Fruit fly (Drosophila melanogaster) whole organism, wandering third instar larva: ENCODE data around the gene CG6656.

Experiments used
- CG32264 ChIP-seq: fragments of 200-800 bp; sonication (Bioruptor generic); optimal IDR thresholded peaks from 2 replicates; lab custom pipeline; 2016; ENCODE audit warnings: missing biosample characterization, missing genetic modification characterization
- CG9705 ChIP-seq: fragments of 200-800 bp; sonication (Bioruptor generic); optimal IDR thresholded peaks from 2 replicates; lab custom pipeline; 2018; ENCODE audit warnings: missing biosample characterization, mild to moderate bottlenecking, missing genetic modification characterization
- CrebA ChIP-seq: fragments of 200-800 bp; sonication (Bioruptor generic); optimal IDR thresholded peaks from 2 replicates; lab custom pipeline; 2016; ENCODE audit warnings: missing biosample characterization, mild to moderate bottlenecking, missing genetic modification characterization, borderline replicate concordance
- Dfd ChIP-seq: fragments of >200 bp; optimal IDR thresholded peaks from 2 replicates; lab custom pipeline; 2017; ENCODE audit warnings: missing biosample characterization, missing genetic modification characterization
- Dif ChIP-seq: fragments of 200-275, 200-300 bp; sonication (Bioruptor generic); optimal IDR thresholded peaks from 2 replicates; lab custom pipeline; 2018; ENCODE audit warnings: missing biosample characterization, missing genetic modification characterization; ENCODE audit not compliant: partially characterized antibody
- HLH106 ChIP-seq: fragments of 200-800 bp; optimal IDR thresholded peaks from 3 replicates; lab custom pipeline; 2019; ENCODE audit warnings: missing biosample characterization, mild to moderate bottlenecking, missing genetic modification characterization, moderate library complexity
- Hnf4 ChIP-seq: fragments of 200-800 bp; sonication (Bioruptor generic); optimal IDR thresholded peaks from 2 replicates; lab custom pipeline; 2016; ENCODE audit warnings: missing biosample characterization, mild to moderate bottlenecking, missing genetic modification characterization
- Hr78 ChIP-seq: fragments of >200 bp; optimal IDR thresholded peaks from 2 replicates; lab custom pipeline; 2017; ENCODE audit warnings: missing biosample characterization, missing genetic modification characterization
- Hr83 ChIP-seq: fragments of 200-300 bp; sonication (Bioruptor generic); optimal IDR thresholded peaks from 2 replicates; lab custom pipeline; 2016; ENCODE audit warnings: missing biosample characterization, mild to moderate bottlenecking, missing genetic modification characterization, moderate library complexity; ENCODE audit not compliant: poor library complexity, severe bottlenecking
- Jra ChIP-seq: sonication (Bioruptor generic); optimal IDR thresholded peaks from 2 replicates; lab custom pipeline; 2016; ENCODE audit warnings: missing biosample characterization, missing genetic modification characterization
- Mio ChIP-seq: sonication (Bioruptor generic); optimal IDR thresholded peaks from 2 replicates; lab custom pipeline; 2016; ENCODE audit warnings: missing biosample characterization, missing genetic modification characterization
- Myc ChIP-seq: fragments of >200 bp; optimal IDR thresholded peaks from 2 replicates; lab custom pipeline; 2017
- N ChIP-seq: fragments of >200 bp; optimal IDR thresholded peaks from 2 replicates; lab custom pipeline; 2018; ENCODE audit warnings: missing biosample characterization, missing external identifiers, missing genetic modification characterization
- OdsH ChIP-seq: fragments of 200-800 bp; sonication (Bioruptor generic); optimal IDR thresholded peaks from 2 replicates; lab custom pipeline; 2016; ENCODE audit warnings: missing biosample characterization, mild to moderate bottlenecking, missing genetic modification characterization
- Rel ChIP-seq, 2 experiments: fragments of 200-800 bp; sonication (Bioruptor generic) in 1 of 2; optimal IDR thresholded peaks; 2 replicates in 1 of 2; 3 replicates in 1 of 2; lab custom pipeline; 2016 to 2019; ENCODE audit warnings: mild to moderate bottlenecking in 2 of 2, missing biosample characterization in 2 of 2, missing genetic modification characterization in 2 of 2, moderate library complexity in 1 of 2
- Vsx2 ChIP-seq: fragments of 200-300, 225-300 bp; sonication (Bioruptor generic); optimal IDR thresholded peaks from 2 replicates; lab custom pipeline; 2018; ENCODE audit warnings: missing biosample characterization, missing genetic modification characterization; ENCODE audit not compliant: partially characterized antibody
- br ChIP-seq: fragments of 200-800 bp; sonication (Bioruptor generic); optimal IDR thresholded peaks from 2 replicates; lab custom pipeline; 2016; ENCODE audit warnings: missing biosample characterization, missing genetic modification characterization
- dl ChIP-seq, 2 experiments: fragments of 175-275, 200-275 bp in 1 of 2; fragments of 200-275 bp in 1 of 2; sonication (Bioruptor generic); optimal IDR thresholded peaks; lab custom pipeline; 2018; ENCODE audit warnings: mild to moderate bottlenecking in 2 of 2, missing biosample characterization in 2 of 2, missing genetic modification characterization in 2 of 2, moderate library complexity in 2 of 2; ENCODE audit not compliant: partially characterized antibody in 2 of 2, insufficient read depth in 1 of 2
- dmrt93B ChIP-seq: fragments of 200-800 bp; sonication (Bioruptor generic); optimal IDR thresholded peaks from 2 replicates; lab custom pipeline; 2018; ENCODE audit warnings: missing biosample characterization, mild to moderate bottlenecking, missing genetic modification characterization
- dsf ChIP-seq: sonication (Bioruptor generic); optimal IDR thresholded peaks from 2 replicates; lab custom pipeline; 2016; ENCODE audit warnings: missing biosample characterization, missing genetic modification characterization, borderline replicate concordance
- ey ChIP-seq: fragments of 200-800 bp; sonication (Bioruptor generic); optimal IDR thresholded peaks from 2 replicates; lab custom pipeline; 2016; ENCODE audit warnings: missing biosample characterization, missing genetic modification characterization
- foxo ChIP-seq, 2 experiments: fragments of 200-800 bp; sonication (Bioruptor generic); optimal IDR thresholded peaks; 2 replicates in 1 of 2; 3 replicates in 1 of 2; lab custom pipeline; 2016 to 2017; ENCODE audit warnings: missing biosample characterization in 2 of 2, missing genetic modification characterization in 2 of 2
- fru ChIP-seq: fragments of 200-800 bp; sonication (Bioruptor generic); optimal IDR thresholded peaks from 3 replicates; lab custom pipeline; 2016; ENCODE audit warnings: missing biosample characterization, mild to moderate bottlenecking, missing genetic modification characterization
- h ChIP-seq: fragments of 200-800 bp; sonication (Bioruptor generic); optimal IDR thresholded peaks from 3 replicates; lab custom pipeline; 2016; ENCODE audit warnings: missing biosample characterization, mild to moderate bottlenecking, missing genetic modification characterization
- jim ChIP-seq: fragments of 175-275, 200-325 bp; sonication (Bioruptor generic); optimal IDR thresholded peaks from 2 replicates; lab custom pipeline; 2016; ENCODE audit warnings: missing biosample characterization, mild to moderate bottlenecking, missing genetic modification characterization
- lola ChIP-seq: fragments of >200 bp; optimal IDR thresholded peaks from 2 replicates; lab custom pipeline; 2017; ENCODE audit warnings: missing biosample characterization, missing genetic modification characterization
- psq ChIP-seq: fragments of 200-800 bp; sonication (Bioruptor generic); optimal IDR thresholded peaks from 3 replicates; lab custom pipeline; 2017; ENCODE audit warnings: missing biosample characterization, mild to moderate bottlenecking, missing genetic modification characterization, moderate library complexity
- rgr ChIP-seq: fragments of 200-800 bp; sonication (Bioruptor generic); optimal IDR thresholded peaks from 3 replicates; lab custom pipeline; 2016; ENCODE audit warnings: missing biosample characterization, mild to moderate bottlenecking, missing genetic modification characterization
- sage ChIP-seq: fragments of 200-800 bp; sonication (Bioruptor generic); optimal IDR thresholded peaks from 2 replicates; lab custom pipeline; 2016; ENCODE audit warnings: missing biosample characterization, mild to moderate bottlenecking, missing genetic modification characterization
- sv ChIP-seq: fragments of 200-800 bp; sonication (Bioruptor generic); optimal IDR thresholded peaks from 3 replicates; lab custom pipeline; 2016; ENCODE audit warnings: missing biosample characterization, missing genetic modification characterization
- tai ChIP-seq: sonication (Bioruptor generic); optimal IDR thresholded peaks from 2 replicates; lab custom pipeline; 2016; ENCODE audit warnings: missing biosample characterization, missing genetic modification characterization
- usp ChIP-seq: fragments of >200 bp; optimal IDR thresholded peaks from 2 replicates; lab custom pipeline; 2017; ENCODE audit warnings: missing biosample characterization, missing genetic modification characterization
- woc ChIP-seq: sonication (Bioruptor generic); optimal IDR thresholded peaks from 2 replicates; lab custom pipeline; 2016; ENCODE audit warnings: missing biosample characterization, mild to moderate bottlenecking, missing genetic modification characterization

The CG6656 gene

dm6 chr3R:21849988-21850460 lies 25.1 kb upstream of the CG6656 start:
- TF ChIP-seq HLH106 (tag; lab: Kevin White, UChicago) (peak; percentile 3), Hnf4 (GFP tag; lab: Kevin White, UChicago) (no peak), CG9705 (no peak), N (GFP tag; lab: Kevin White, UChicago) (no peak), ey (GFP tag; lab: Kevin White, UChicago) (peak; percentile 51), dmrt93B (GFP tag; lab: Kevin White, UChicago) (peak; percentile 24), OdsH (peak; percentile 0), foxo (GFP tag; optimal IDR thresholded peaks at IDR 0.05; lab: Kevin White, UChicago) (peak in 1 of 2 experiments; percentile 23), sv (GFP tag; lab: Kevin White, UChicago) (no peak), woc (GFP tag; lab: Kevin White, UChicago) (peak; percentile 26), psq (GFP tag; lab: Kevin White, UChicago) (peak; percentile 26), Rel (GFP tag; optimal IDR thresholded peaks at IDR 0.05; lab: Kevin White, UChicago) (no peak), Rel (tag; optimal IDR thresholded peaks at IDR 0.05; lab: Kevin White, UChicago) (peak; percentile 91), h (GFP tag; lab: Kevin White, UChicago) (peak; percentile 51), Myc (lab: Kevin White, UChicago) (no peak), fru (GFP tag; lab: Kevin White, UChicago) (peak; percentile 29), br (GFP tag; lab: Kevin White, UChicago) (peak; percentile 40), rgr (GFP tag; lab: Kevin White, UChicago) (peak; percentile 20)

- TF ChIP-seq jim (no peak), br (GFP tag; lab: Kevin White, UChicago) (no peak), Dif (GFP tag; lab: Kevin White, UChicago) (peak; percentile 36), lola (GFP tag; lab: Kevin White, UChicago) (no peak), tai (GFP tag; lab: Kevin White, UChicago) (no peak), dsf (no peak), Vsx2 (GFP tag; lab: Kevin White, UChicago) (no peak), CrebA (GFP tag; lab: Kevin White, UChicago) (peak; percentile 58), Rel (GFP tag; optimal IDR thresholded peaks at IDR 0.05; lab: Kevin White, UChicago) (no peak), Rel (tag; optimal IDR thresholded peaks at IDR 0.05; lab: Kevin White, UChicago) (peak; percentile 51)
Measured at dm6 chr3R:21851592-21852578, 23.2 kb upstream of the CG6656 start.

dm6 chr3R:21852579-21853233 lies 22.4 kb upstream of the CG6656 start:
- TF ChIP-seq ey (GFP tag; lab: Kevin White, UChicago): no peak
- peak; percentile 9 for TF ChIP-seq fru (GFP tag; lab: Kevin White, UChicago)
- TF ChIP-seq Myc (lab: Kevin White, UChicago): no peak
- no peak for TF ChIP-seq sv (GFP tag; lab: Kevin White, UChicago)
- no peak for TF ChIP-seq Dfd (GFP tag; lab: Kevin White, UChicago)
- TF ChIP-seq Mio (GFP tag; lab: Kevin White, UChicago): no peak
- TF ChIP-seq rgr (GFP tag; lab: Kevin White, UChicago): peak; percentile 22
- TF ChIP-seq dl (GFP tag; optimal IDR thresholded peaks at IDR 0.05; lab: Kevin White, UChicago; ENCODE audit: insufficient read depth in 1 of 2, partially characterized antibody in 2 of 2): no peak
- TF ChIP-seq Rel (GFP tag; optimal IDR thresholded peaks at IDR 0.05; lab: Kevin White, UChicago): no peak
- TF ChIP-seq Rel (tag; optimal IDR thresholded peaks at IDR 0.05; lab: Kevin White, UChicago): peak; percentile 10
- no peak for TF ChIP-seq CrebA (GFP tag; lab: Kevin White, UChicago)
- no peak for TF ChIP-seq jim
- TF ChIP-seq dsf: no peak
- TF ChIP-seq OdsH: peak; percentile 7
- TF ChIP-seq Hr78: no peak
- TF ChIP-seq sage: no peak
- TF ChIP-seq CG32264 (GFP tag; lab: Kevin White, UChicago): no peak
- no peak for TF ChIP-seq HLH106 (tag; lab: Kevin White, UChicago)
- no peak for TF ChIP-seq usp
- TF ChIP-seq h (GFP tag; lab: Kevin White, UChicago): no peak
- TF ChIP-seq woc (GFP tag; lab: Kevin White, UChicago): no peak
- TF ChIP-seq Jra (GFP tag; lab: Kevin White, UChicago): no peak
- TF ChIP-seq Hr83 (GFP tag; lab: Kevin White, UChicago): peak; percentile 2
- no peak for TF ChIP-seq N (GFP tag; lab: Kevin White, UChicago)
- TF ChIP-seq Vsx2 (GFP tag; lab: Kevin White, UChicago): no peak
- TF ChIP-seq psq (GFP tag; lab: Kevin White, UChicago): peak; percentile 75
- TF ChIP-seq foxo (GFP tag; optimal IDR thresholded peaks at IDR 0.05; lab: Kevin White, UChicago): no peak
- TF ChIP-seq, all 38 proteins: peak for 6
